Worm (Caenorhabditis elegans) whole organism, L4 larva: ENCODE data around the gene pas-7.

Experiments
- R02D3.7 ChIP-seq: fragments of 150-350 bp; sonication (generic microtip); optimal IDR thresholded peaks from 3 replicates; lab custom pipeline; 2014; ENCODE audit warnings: missing biosample characterization, missing genetic modification characterization
- ama-1 ChIP-seq: fragments of 150-350 bp; optimal IDR thresholded peaks from 2 replicates; lab custom pipeline; 2014; ENCODE audit warnings: inconsistent platforms, mixed read lengths
- dmd-8 ChIP-seq: fragments of 200-800 bp; sonication (Bioruptor generic); IDR thresholded peaks from 2 replicates; pipeline ENCODE4 v1.3.6; 2022; ENCODE audit warnings: missing genetic modification characterization, missing compliant biosample characterization
- duxl-1 ChIP-seq: sonication (generic microtip); optimal IDR thresholded peaks from 2 replicates; lab custom pipeline; 2016; ENCODE audit warnings: mild to moderate bottlenecking, missing genetic modification characterization, moderate library complexity, missing compliant biosample characterization; ENCODE audit not compliant: poor library complexity
- hlh-30 ChIP-seq: sonication (generic microtip); optimal IDR thresholded peaks from 2 replicates; lab custom pipeline; 2017; ENCODE audit warnings: antibody characterized with exemption, mild to moderate bottlenecking, missing genetic modification characterization, missing compliant biosample characterization; ENCODE audit not compliant: insufficient read depth
- lin-13 ChIP-seq: fragments of 150-350 bp; optimal IDR thresholded peaks from 2 replicates; lab custom pipeline; 2014; ENCODE audit warnings: missing biosample characterization, missing genetic modification reagents, missing genetic modification characterization
- lir-3 ChIP-seq: sonication (generic microtip); optimal IDR thresholded peaks from 2 replicates; lab custom pipeline; 2016; ENCODE audit warnings: mild to moderate bottlenecking, missing genetic modification characterization, missing compliant biosample characterization
- lsy-2 ChIP-seq, 2 experiments: fragments of 150-350 bp in 1 of 2; sonication (generic microtip) in 1 of 2; optimal IDR thresholded peaks; 2 replicates each; lab custom pipeline; 2014 to 2017; ENCODE audit warnings: missing biosample characterization in 2 of 2, missing genetic modification characterization in 2 of 2
- nhr-25 ChIP-seq: sonication (generic microtip); optimal IDR thresholded peaks from 2 replicates; lab custom pipeline; 2017; ENCODE audit warnings: missing genetic modification characterization, mild to moderate bottlenecking, missing compliant biosample characterization, antibody characterized with exemption, moderate library complexity, borderline replicate concordance; ENCODE audit not compliant: insufficient read depth
- nhr-48 ChIP-seq: sonication (generic microtip); optimal IDR thresholded peaks from 2 replicates; lab custom pipeline; 2016; ENCODE audit warnings: mild to moderate bottlenecking, missing genetic modification characterization, missing compliant biosample characterization
- pha-4 ChIP-seq, 2 experiments: fragments of 150-350 bp in 1 of 2; fragments of 200-800 bp in 1 of 2; sonication (Bioruptor generic) in 1 of 2; IDR thresholded peaks in 1 of 2; optimal IDR thresholded peaks in 1 of 2; 2 replicates each; pipeline versions ENCODE4 v1.3.6 to Lab custom; 2014 to 2022; ENCODE audit warnings: missing genetic modification characterization in 2 of 2, missing genetic modification reagents in 2 of 2, missing biosample characterization in 1 of 2, missing compliant biosample characterization in 1 of 2
- zfp-3 ChIP-seq: fragments of 200-800 bp; sonication (Bioruptor generic); conservative IDR thresholded peaks from 2 replicates; pipeline ENCODE4 v1.3.6; 2022; ENCODE audit warnings: missing genetic modification reagents, missing genetic modification characterization, missing compliant biosample characterization
- ztf-11 ChIP-seq: fragments of 150-350 bp; optimal IDR thresholded peaks from 2 replicates; lab custom pipeline; 2014; ENCODE audit warnings: missing biosample characterization, missing genetic modification characterization

ce11 chrII:10093120-10093519 is 6.5 kb downstream of the pas-7 start:
- TF ChIP-seq nhr-48 (no peak), nhr-25 (tag; lab: Kevin White, UChicago) (no peak), R02D3.7 (tag; lab: Kevin White, UChicago) (no peak), lsy-2 (tag; optimal IDR thresholded peaks at IDR 0.05; lab: Kevin White, UChicago) (no peak), pha-4 (GFP tag; IDR thresholded peaks at IDR 0.05; lab: Robert Waterston, UW) (no peak), pha-4 (tag; optimal IDR thresholded peaks at IDR 0.05; lab: Kevin White, UChicago) (no peak), lir-3 (tag; lab: Kevin White, UChicago) (no peak), lin-13 (GFP tag; lab: Kevin White, UChicago) (no peak), ztf-11 (tag; lab: Kevin White, UChicago) (no peak), ama-1 (lab: Kevin White, UChicago) (no peak), hlh-30 (no peak), duxl-1 (tag; lab: Kevin White, UChicago) (no peak), zfp-3 (GFP tag; lab: Robert Waterston, UW) (no peak), dmd-8 (GFP tag; lab: Robert Waterston, UW) (no peak)
